Worm (Caenorhabditis elegans) whole organism, L2 larva: Measurements from ENCODE around the gene mlc-1.

Experiments used
- C34F6.9 ChIP-seq: fragments of 150-350 bp; optimal IDR thresholded peaks from 2 replicates; lab custom pipeline; 2014; ENCODE audit warnings: missing biosample characterization, missing genetic modification characterization
- F13H6.1 ChIP-seq: sonication (generic microtip); optimal IDR thresholded peaks from 2 replicates; lab custom pipeline; 2016; ENCODE audit warnings: missing genetic modification characterization, missing compliant biosample characterization
- R02D3.7 ChIP-seq: fragments of 150-350 bp; optimal IDR thresholded peaks from 2 replicates; lab custom pipeline; 2014; ENCODE audit warnings: missing biosample characterization, missing genetic modification characterization
- Y55F3AM.14 ChIP-seq: fragments of 200-800 bp; sonication (Bioruptor generic); optimal IDR thresholded peaks from 2 replicates; lab custom pipeline; 2018; ENCODE audit warnings: mild to moderate bottlenecking, missing genetic modification characterization, missing compliant biosample characterization
- ZK546.5 ChIP-seq: sonication (generic microtip); optimal IDR thresholded peaks from 2 replicates; lab custom pipeline; 2017; ENCODE audit warnings: missing biosample characterization, missing genetic modification characterization
- alr-1 ChIP-seq: fragments of 150-350 bp; optimal IDR thresholded peaks from 2 replicates; lab custom pipeline; 2014; ENCODE audit warnings: missing biosample characterization, missing genetic modification characterization
- aly-2 ChIP-seq: fragments of 150-350 bp; optimal IDR thresholded peaks from 2 replicates; lab custom pipeline; 2014; ENCODE audit warnings: missing biosample characterization, missing genetic modification characterization
- ama-1 ChIP-seq: fragments of 150-350 bp; optimal IDR thresholded peaks from 2 replicates; lab custom pipeline; 2018; ENCODE audit warnings: inconsistent platforms
- blmp-1 ChIP-seq: sonication (generic microtip); optimal IDR thresholded peaks from 2 replicates; lab custom pipeline; 2017; ENCODE audit warnings: missing genetic modification characterization, mild to moderate bottlenecking, missing compliant biosample characterization, antibody characterized with exemption, moderate library complexity; ENCODE audit not compliant: insufficient read depth
- ceh-82 ChIP-seq: fragments of 150-350 bp; optimal IDR thresholded peaks from 2 replicates; lab custom pipeline; 2014; ENCODE audit warnings: missing biosample characterization, missing genetic modification characterization
- crh-2 ChIP-seq: sonication (generic microtip); optimal IDR thresholded peaks from 2 replicates; lab custom pipeline; 2017; ENCODE audit warnings: missing biosample characterization, missing genetic modification characterization
- egl-27 ChIP-seq: sonication (generic microtip); optimal IDR thresholded peaks from 3 replicates; lab custom pipeline; 2017; ENCODE audit warnings: missing biosample characterization, missing genetic modification reagents, missing genetic modification characterization
- elt-1 ChIP-seq: fragments of 150-350 bp; optimal IDR thresholded peaks from 2 replicates; lab custom pipeline; 2014; ENCODE audit warnings: missing biosample characterization, missing genetic modification characterization
- fos-1 ChIP-seq: fragments of 150-350 bp; optimal IDR thresholded peaks from 2 replicates; lab custom pipeline; 2014; ENCODE audit warnings: missing biosample characterization, missing genetic modification characterization
- gmeb-1 ChIP-seq: fragments of 150-350 bp; optimal IDR thresholded peaks from 2 replicates; lab custom pipeline; 2014; ENCODE audit warnings: missing biosample characterization, missing genetic modification characterization
- lin-11 ChIP-seq: fragments of 150-350 bp; sonication (generic microtip); optimal IDR thresholded peaks from 2 replicates; lab custom pipeline; 2014; ENCODE audit warnings: missing biosample characterization, missing genetic modification characterization, inconsistent platforms, mixed read lengths
- lin-13 ChIP-seq: fragments of 150-350 bp; optimal IDR thresholded peaks from 2 replicates; lab custom pipeline; 2014; ENCODE audit warnings: missing biosample characterization, missing genetic modification reagents, missing genetic modification characterization
- lin-39 ChIP-seq: fragments of 150-350 bp; optimal IDR thresholded peaks from 2 replicates; lab custom pipeline; 2014; ENCODE audit warnings: missing biosample characterization, missing genetic modification reagents, missing genetic modification characterization
- lsy-2 ChIP-seq, 2 experiments: fragments of 150-350 bp in 1 of 2; sonication (generic microtip) in 1 of 2; optimal IDR thresholded peaks; 2 replicates each; lab custom pipeline; 2014 to 2017; ENCODE audit warnings: missing biosample characterization in 2 of 2, missing genetic modification characterization in 2 of 2
- mab-5 ChIP-seq: fragments of 150-350 bp; optimal IDR thresholded peaks from 2 replicates; lab custom pipeline; 2014; ENCODE audit warnings: missing biosample characterization, missing genetic modification characterization
- mbf-1 ChIP-seq: sonication (generic microtip); optimal IDR thresholded peaks from 2 replicates; lab custom pipeline; 2017; ENCODE audit warnings: missing biosample characterization, missing genetic modification characterization
- mdl-1 ChIP-seq, 2 experiments: fragments of 150-350 bp in 1 of 2; sonication (generic microtip) in 1 of 2; optimal IDR thresholded peaks; 2 replicates each; lab custom pipeline; 2017; ENCODE audit warnings: missing biosample characterization in 2 of 2, missing genetic modification characterization in 2 of 2
- nhr-10 ChIP-seq: sonication (generic microtip); optimal IDR thresholded peaks from 2 replicates; lab custom pipeline; 2017; ENCODE audit warnings: missing biosample characterization, missing genetic modification characterization
- nhr-11 ChIP-seq: fragments of 150-350 bp; optimal IDR thresholded peaks from 2 replicates; lab custom pipeline; 2014; ENCODE audit warnings: missing biosample characterization, missing genetic modification characterization
- nhr-12 ChIP-seq: fragments of 150-350 bp; optimal IDR thresholded peaks from 2 replicates; lab custom pipeline; 2014; ENCODE audit warnings: missing biosample characterization, missing genetic modification characterization
- nhr-129 ChIP-seq: fragments of 150-350 bp; optimal IDR thresholded peaks from 2 replicates; lab custom pipeline; 2014; ENCODE audit warnings: missing biosample characterization, missing genetic modification characterization
- nhr-21 ChIP-seq: fragments of 150-350 bp; optimal IDR thresholded peaks from 2 replicates; lab custom pipeline; 2014; ENCODE audit warnings: missing biosample characterization, missing genetic modification characterization
- nhr-23 ChIP-seq: fragments of 150-350 bp; optimal IDR thresholded peaks from 2 replicates; lab custom pipeline; 2014; ENCODE audit warnings: missing biosample characterization, missing genetic modification reagents, missing genetic modification characterization
- nhr-237 ChIP-seq: fragments of 150-350 bp; optimal IDR thresholded peaks from 2 replicates; lab custom pipeline; 2014; ENCODE audit warnings: missing biosample characterization, missing genetic modification characterization
- nhr-25 ChIP-seq: fragments of 150-350 bp; sonication (generic microtip); optimal IDR thresholded peaks from 3 replicates; lab custom pipeline; 2014; ENCODE audit warnings: missing biosample characterization, missing genetic modification characterization
- nhr-6 ChIP-seq: fragments of 150-350 bp; optimal IDR thresholded peaks from 2 replicates; lab custom pipeline; 2014; ENCODE audit warnings: missing biosample characterization, missing genetic modification characterization
- nhr-77 ChIP-seq: fragments of 150-350 bp; optimal IDR thresholded peaks from 2 replicates; lab custom pipeline; 2014; ENCODE audit warnings: missing biosample characterization, missing genetic modification characterization
- peb-1 ChIP-seq: fragments of 150-350 bp; optimal IDR thresholded peaks from 2 replicates; lab custom pipeline; 2014; ENCODE audit warnings: missing biosample characterization, missing genetic modification characterization
- sem-4 ChIP-seq: fragments of 150-350 bp; optimal IDR thresholded peaks from 2 replicates; lab custom pipeline; 2014; ENCODE audit warnings: missing biosample characterization, missing genetic modification reagents, missing genetic modification characterization
- skn-1 ChIP-seq: sonication (generic microtip); optimal IDR thresholded peaks from 2 replicates; lab custom pipeline; 2017; ENCODE audit warnings: missing biosample characterization, missing genetic modification characterization
- sma-3 ChIP-seq: sonication (generic microtip); optimal IDR thresholded peaks from 2 replicates; lab custom pipeline; 2016; ENCODE audit warnings: missing genetic modification reagents, missing genetic modification characterization, missing compliant biosample characterization
- sma-9 ChIP-seq, 2 experiments: fragments of 150-350 bp in 1 of 2; sonication (generic microtip) in 1 of 2; optimal IDR thresholded peaks; 2 replicates each; lab custom pipeline; 2014 to 2016; ENCODE audit warnings: missing genetic modification characterization in 2 of 2, mild to moderate bottlenecking in 1 of 2, missing biosample characterization in 1 of 2, missing compliant biosample characterization in 1 of 2, missing genetic modification reagents in 1 of 2, moderate library complexity in 1 of 2
- snpc-4 ChIP-seq: fragments of 150-350 bp; optimal IDR thresholded peaks from 2 replicates; lab custom pipeline; 2014; ENCODE audit warnings: missing biosample characterization, missing genetic modification characterization
- unc-39 ChIP-seq: fragments of 150-350 bp; optimal IDR thresholded peaks from 2 replicates; lab custom pipeline; 2014; ENCODE audit warnings: missing biosample characterization, missing genetic modification characterization
- unc-55 ChIP-seq: fragments of 150-350 bp; sonication (generic microtip); optimal IDR thresholded peaks from 3 replicates; lab custom pipeline; 2014; ENCODE audit warnings: missing biosample characterization, missing genetic modification reagents, missing genetic modification characterization
- unc-62 ChIP-seq: fragments of 150-350 bp; optimal IDR thresholded peaks from 2 replicates; lab custom pipeline; 2014; ENCODE audit warnings: missing biosample characterization, missing genetic modification reagents, missing genetic modification characterization
- zag-1 ChIP-seq: fragments of 150-350 bp; optimal IDR thresholded peaks from 2 replicates; lab custom pipeline; 2014; ENCODE audit warnings: missing biosample characterization, missing genetic modification characterization
- ztf-1 ChIP-seq: fragments of 200-800 bp; sonication (Bioruptor generic); conservative IDR thresholded peaks from 2 replicates; pipeline ENCODE4 v1.3.6; 2022; ENCODE audit warnings: missing genetic modification characterization, missing compliant biosample characterization
- ztf-11 ChIP-seq: sonication (generic microtip); optimal IDR thresholded peaks from 2 replicates; lab custom pipeline; 2017; ENCODE audit warnings: missing biosample characterization, missing genetic modification characterization
- ztf-4 ChIP-seq: fragments of 150-350 bp; optimal IDR thresholded peaks from 2 replicates; lab custom pipeline; 2014; ENCODE audit warnings: missing biosample characterization, missing genetic modification characterization

mlc-1 gene

DNA sequence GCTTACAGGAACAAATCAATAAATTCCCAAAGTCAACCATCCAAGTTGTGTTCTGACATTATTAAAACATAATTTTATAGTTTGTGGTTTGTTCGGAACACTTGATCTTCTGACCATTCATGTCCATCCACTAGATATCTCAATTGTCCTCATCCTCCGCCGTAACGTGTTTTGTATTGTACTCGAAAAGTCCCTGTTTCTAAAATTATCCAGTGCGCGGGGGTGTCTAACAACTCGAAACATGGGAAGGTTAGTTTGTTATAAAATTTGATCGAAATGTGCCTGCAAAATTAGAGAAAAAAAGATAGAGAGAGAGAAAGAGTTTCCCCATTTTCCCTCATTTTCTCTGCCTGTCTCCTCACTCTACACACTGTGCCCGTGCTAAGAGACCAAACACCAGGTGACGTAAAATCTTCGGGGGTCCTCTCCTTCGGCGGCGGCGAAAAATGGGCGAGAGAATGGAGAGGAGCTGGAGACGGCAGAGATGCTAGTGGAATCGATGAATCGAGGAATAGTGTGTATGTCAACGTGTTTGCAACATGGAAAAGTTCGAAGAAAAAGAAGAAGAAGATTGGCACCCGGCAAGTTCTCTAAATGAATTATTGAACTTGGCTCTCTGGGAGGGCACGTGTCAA is 46.7 kb downstream of the mlc-1 start (continued):
- TF ChIP-seq gmeb-1 (tag; lab: Kevin White, UChicago) (peak; percentile 71), R02D3.7 (tag; lab: Kevin White, UChicago) (no peak)

DNA sequence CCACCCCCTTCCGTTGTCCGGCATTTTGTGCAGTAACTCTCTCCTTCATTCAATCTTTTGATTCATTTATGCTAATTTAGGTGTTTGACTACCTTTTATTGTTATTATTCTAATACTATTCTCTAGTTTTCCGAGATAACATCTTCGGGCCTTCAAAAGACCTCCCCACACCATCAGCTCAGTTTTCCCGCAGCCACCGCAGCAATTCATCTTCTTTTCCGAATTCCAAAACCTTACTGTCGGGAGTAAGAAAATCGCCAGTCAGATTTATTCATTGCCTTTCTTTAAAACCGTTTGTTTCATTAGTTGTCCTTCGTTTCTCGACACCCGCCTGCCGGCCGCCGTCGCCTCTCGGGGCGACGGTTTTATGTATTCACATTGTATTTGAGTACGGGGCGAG is 49.1 kb downstream of the mlc-1 start:
- no peak for TF ChIP-seq skn-1 (tag; lab: Kevin White, UChicago)
- TF ChIP-seq R02D3.7 (tag; lab: Kevin White, UChicago), result no peak
- TF ChIP-seq nhr-12 (tag; lab: Kevin White, UChicago), result no peak
- no peak for TF ChIP-seq ZK546.5 (tag; lab: Kevin White, UChicago)
- no peak for TF ChIP-seq nhr-10 (tag; lab: Kevin White, UChicago)
- TF ChIP-seq crh-2 (tag; lab: Kevin White, UChicago), result no peak
- TF ChIP-seq mbf-1, result no peak
- TF ChIP-seq nhr-77, result no peak
- TF ChIP-seq sma-9 (GFP tag; optimal IDR thresholded peaks at IDR 0.05; lab: Kevin White, UChicago), result no peak
- no peak for TF ChIP-seq sma-9 (tag; optimal IDR thresholded peaks at IDR 0.05; lab: Kevin White, UChicago)
- TF ChIP-seq ceh-82 (tag; lab: Kevin White, UChicago), result no peak
- TF ChIP-seq unc-55 (GFP tag; lab: Kevin White, UChicago), result no peak
- TF ChIP-seq unc-62 (GFP tag; lab: Kevin White, UChicago), result no peak
- TF ChIP-seq lin-13 (GFP tag; lab: Kevin White, UChicago), result no peak
- TF ChIP-seq aly-2, result no peak
- TF ChIP-seq Y55F3AM.14 (GFP tag; lab: Kevin White, UChicago), result no peak
- no peak for TF ChIP-seq ama-1 (lab: Kevin White, UChicago)

DNA sequence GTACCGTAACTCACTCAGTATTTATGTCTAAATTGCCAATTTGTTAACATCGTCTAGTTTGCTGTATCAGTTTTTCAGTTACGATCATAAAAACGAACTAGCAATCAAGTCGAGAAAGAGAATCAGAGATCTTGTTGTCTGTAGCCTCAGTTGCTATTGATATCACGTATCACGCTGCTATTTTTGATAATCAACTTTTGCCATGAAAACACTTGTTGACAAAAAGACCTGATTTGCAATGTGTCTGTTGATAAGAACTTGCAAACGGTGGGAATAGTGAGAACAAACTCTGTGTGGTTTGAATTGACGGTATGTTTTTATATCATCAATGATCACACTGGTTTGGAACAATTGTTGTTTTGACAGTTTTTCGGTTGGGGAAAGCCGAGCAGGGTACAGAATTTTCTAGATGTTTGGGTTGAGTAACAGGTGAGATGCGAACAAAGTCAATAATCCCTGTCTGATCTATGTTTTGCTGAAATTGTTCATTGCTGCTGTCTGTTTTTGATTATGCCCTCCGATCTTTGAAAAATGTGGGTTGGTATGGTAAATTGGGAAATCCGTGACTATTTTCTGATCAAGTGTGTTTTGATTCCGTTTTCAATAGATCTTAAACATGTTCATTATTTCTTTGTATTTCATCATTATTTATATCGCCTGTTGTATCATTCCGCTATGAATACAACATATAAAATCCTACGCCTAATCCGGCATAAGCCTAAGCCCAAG is 50.2 kb downstream of the mlc-1 start:
- TF ChIP-seq unc-55 (GFP tag; lab: Kevin White, UChicago) (no peak), blmp-1 (tag; lab: Kevin White, UChicago) (no peak), nhr-77 (no peak), nhr-10 (tag; lab: Kevin White, UChicago) (no peak), F13H6.1 (tag; lab: Kevin White, UChicago) (no peak), nhr-6 (peak; percentile 8), unc-39 (tag; lab: Kevin White, UChicago) (no peak), ama-1 (lab: Kevin White, UChicago) (no peak), nhr-129 (tag; lab: Kevin White, UChicago) (no peak), C34F6.9 (tag; lab: Kevin White, UChicago) (no peak), skn-1 (tag; lab: Kevin White, UChicago) (no peak), mdl-1 (tag; optimal IDR thresholded peaks at IDR 0.05; lab: Kevin White, UChicago) (peak in 1 of 2 experiments; percentile 1), alr-1 (tag; lab: Kevin White, UChicago) (no peak), lin-39 (tag; lab: Kevin White, UChicago) (no peak), lin-11 (tag; lab: Kevin White, UChicago) (no peak), peb-1 (no peak), ztf-4 (tag; lab: Kevin White, UChicago) (no peak), R02D3.7 (tag; lab: Kevin White, UChicago) (no peak), nhr-21 (tag; lab: Kevin White, UChicago) (no peak), snpc-4 (no peak), egl-27 (no peak), sma-3 (GFP tag; lab: Kevin White, UChicago) (peak; percentile 2), nhr-11 (tag; lab: Kevin White, UChicago) (no peak), aly-2 (no peak), mab-5 (no peak), ZK546.5 (tag; lab: Kevin White, UChicago) (no peak), nhr-25 (tag; lab: Kevin White, UChicago) (peak; percentile 41), unc-62 (GFP tag; lab: Kevin White, UChicago) (no peak), fos-1 (peak; percentile 54), ceh-82 (tag; lab: Kevin White, UChicago) (no peak), ztf-1 (no peak), sma-9 (GFP tag; optimal IDR thresholded peaks at IDR 0.05; lab: Kevin White, UChicago) (peak; percentile 79), sma-9 (tag; optimal IDR thresholded peaks at IDR 0.05; lab: Kevin White, UChicago) (no peak), gmeb-1 (tag; lab: Kevin White, UChicago) (no peak), sem-4 (tag; lab: Kevin White, UChicago) (no peak), lsy-2 (tag; optimal IDR thresholded peaks at IDR 0.05; lab: Kevin White, UChicago) (no peak), lin-13 (GFP tag; lab: Kevin White, UChicago) (no peak), nhr-23 (tag; lab: Kevin White, UChicago) (no peak), Y55F3AM.14 (GFP tag; lab: Kevin White, UChicago) (no peak), nhr-12 (tag; lab: Kevin White, UChicago) (no peak), ztf-11 (tag; lab: Kevin White, UChicago) (no peak), nhr-237 (tag; lab: Kevin White, UChicago) (no peak), elt-1 (tag; lab: Kevin White, UChicago) (no peak), zag-1 (no peak), mbf-1 (no peak)
